Fruit fly (Drosophila melanogaster): Measurements from ENCODE around the gene Usp32.

The Usp32 gene

DNA sequence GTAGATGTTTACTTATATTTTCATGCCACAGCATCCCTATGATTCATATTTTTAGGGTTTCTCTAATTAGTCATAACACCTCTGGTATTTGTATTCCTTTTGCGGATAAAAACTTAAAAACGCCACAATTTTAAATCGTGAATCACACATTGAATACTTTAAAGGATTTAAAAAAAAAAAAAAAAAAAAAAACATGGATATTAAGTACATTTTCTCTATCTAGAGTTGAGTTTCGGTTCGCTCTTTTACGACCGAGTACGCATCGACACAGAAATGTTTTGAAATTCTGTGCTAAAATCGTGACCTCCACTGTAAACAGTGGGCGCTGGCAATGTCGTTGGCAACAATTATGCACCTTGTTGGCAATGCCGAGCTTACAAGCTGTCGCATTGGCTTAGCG lies 34.5 kb downstream of the Usp32 start (continued):
- TF ChIP-seq Mrtf (GFP tag; IDR thresholded peaks at IDR 0.05) = no peak
- TF ChIP-seq ato (GFP tag; IDR thresholded peaks at IDR 0.05; ENCODE audit: partially characterized antibody) = no peak
- peak; percentile 35 for TF ChIP-seq pho (GFP tag; optimal IDR thresholded peaks at IDR 0.05)
- TF ChIP-seq slp2 (GFP tag; optimal IDR thresholded peaks at IDR 0.05) = peak; percentile 4
- TF ChIP-seq Dbx (GFP tag; IDR thresholded peaks at IDR 0.05) = 0 out of 3 replicates have a peak, but pooled peaks have one; percentile 33

DNA sequence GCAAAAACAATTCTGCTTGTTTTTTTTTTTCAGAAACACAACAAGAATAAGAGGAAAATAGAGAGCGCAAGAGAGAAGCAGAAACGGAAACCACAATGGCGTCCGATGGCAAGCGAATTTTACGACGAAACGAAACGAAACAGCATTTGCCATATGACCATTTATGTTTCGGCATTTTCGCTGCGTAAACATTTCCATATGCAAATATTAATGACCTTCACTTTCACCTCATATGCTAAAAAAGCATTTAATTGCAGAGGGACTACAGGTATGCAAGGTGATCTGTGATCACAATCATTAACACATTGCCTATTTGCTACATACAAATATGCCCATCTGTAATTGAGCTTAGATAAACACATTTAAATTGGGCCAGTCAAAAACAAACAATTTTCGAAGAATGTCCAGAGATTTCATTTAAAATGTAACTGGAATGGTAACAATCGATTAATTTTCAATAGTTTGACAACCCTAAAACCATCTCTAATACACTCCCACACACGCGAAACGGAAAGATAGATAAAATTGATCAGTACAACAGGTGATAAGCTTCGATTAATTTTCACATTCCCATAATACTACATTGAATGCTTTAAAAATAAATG lies 35.3 kb downstream of the Usp32 start:
- TF ChIP-seq CG11696 (GFP tag; IDR thresholded peaks at IDR 0.05) (no peak), Fer2 (tag; optimal IDR thresholded peaks at IDR 0.05) (no peak), Trl (optimal IDR thresholded peaks at IDR 0.05) (peak in 1 of 2 experiments; percentile 29), Trl (GFP tag; optimal IDR thresholded peaks at IDR 0.05) (no peak), CG6854 (GFP tag; optimal IDR thresholded peaks at IDR 0.05) (peak; percentile 28), gcm (GFP tag; optimal IDR thresholded peaks at IDR 0.05) (no peak), CG12659 (GFP tag; optimal IDR thresholded peaks at IDR 0.05) (no peak), ERR (GFP tag; optimal IDR thresholded peaks at IDR 0.05) (no peak), tio (GFP tag; optimal IDR thresholded peaks at IDR 0.05) (peak; percentile 7), row (GFP tag; IDR thresholded peaks at IDR 0.05) (0 out of 3 replicates have a peak, but pooled peaks have one; percentile 13), Blimp-1 (GFP tag; optimal IDR thresholded peaks at IDR 0.05) (no peak), Awh (GFP tag; IDR thresholded peaks at IDR 0.05) (no peak), dimm (GFP tag; IDR thresholded peaks at IDR 0.05) (no peak), CG17385 (GFP tag; optimal IDR thresholded peaks at IDR 0.05) (no peak), Meics (GFP tag; optimal IDR thresholded peaks at IDR 0.05) (no peak), kah (GFP tag; optimal IDR thresholded peaks at IDR 0.05) (no peak), CG9215 (GFP tag; IDR thresholded peaks at IDR 0.05) (no peak)

DNA sequence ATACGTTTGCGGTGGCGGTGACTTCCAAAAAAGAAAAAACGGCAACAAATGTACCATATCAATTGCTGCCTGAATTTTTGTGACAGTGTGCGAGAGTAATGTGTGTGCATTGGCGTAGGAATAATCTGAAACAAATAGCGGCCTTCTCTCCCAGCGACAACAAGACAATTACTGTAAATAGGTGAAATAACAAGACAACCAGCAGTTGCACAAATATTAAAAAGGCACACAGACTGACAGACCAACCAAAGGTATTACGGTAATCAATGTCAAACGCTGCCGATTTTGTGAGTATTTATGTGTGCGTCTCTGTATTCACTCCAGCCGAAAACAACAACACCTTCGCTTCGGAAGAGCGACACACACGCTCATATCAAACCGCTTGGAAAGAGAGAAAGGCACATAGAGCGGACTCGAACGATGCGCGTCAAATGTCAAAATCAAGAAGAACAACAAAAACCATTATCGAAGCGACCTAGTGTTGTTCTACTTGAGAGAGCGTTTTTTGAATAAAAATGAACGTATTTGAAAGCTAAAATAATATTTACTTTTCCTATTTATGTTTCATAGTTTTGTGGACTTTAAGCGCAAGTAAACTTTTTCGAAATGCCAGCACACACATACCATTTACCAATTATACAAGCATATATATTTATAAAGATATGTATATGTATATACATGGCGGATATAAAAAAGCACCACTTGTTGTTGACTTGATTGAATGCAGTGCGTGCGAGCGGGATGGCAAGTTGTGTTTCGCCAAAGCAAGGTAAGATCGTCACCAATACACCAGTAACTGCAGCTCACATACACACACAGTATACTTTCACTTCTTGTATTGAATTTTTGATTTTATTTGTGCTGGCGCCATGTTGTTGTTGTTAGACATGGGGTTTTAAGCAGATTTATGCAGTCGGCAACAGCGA lies 36.1 kb downstream of the Usp32 start:
- TF ChIP-seq CG13296 (GFP tag; optimal IDR thresholded peaks at IDR 0.05) (peak; percentile 75), CG10462 (GFP tag; optimal IDR thresholded peaks at IDR 0.05) (peak; percentile 36), Lpt (GFP tag; optimal IDR thresholded peaks at IDR 0.05) (no peak), Hr78 (GFP tag; optimal IDR thresholded peaks at IDR 0.05) (peak in 1 of 2 experiments; percentile 65), ATbp (GFP tag; optimal IDR thresholded peaks at IDR 0.05) (peak; percentile 90), ac (GFP tag; optimal IDR thresholded peaks at IDR 0.05) (peak; percentile 64), Spps (tag; optimal IDR thresholded peaks at IDR 0.05) (peak; percentile 8), slp2 (GFP tag; optimal IDR thresholded peaks at IDR 0.05) (no peak), trh (GFP tag; optimal IDR thresholded peaks at IDR 0.05) (peak; percentile 15), CG16863 (GFP tag; optimal IDR thresholded peaks at IDR 0.05) (peak; percentile 62), Lim3 (GFP tag; IDR thresholded peaks at IDR 0.05) (no peak), lov (optimal IDR thresholded peaks at IDR 0.05) (no peak), lov (GFP tag; IDR thresholded peaks at IDR 0.05) (peak; percentile 87), dpn (GFP tag; optimal IDR thresholded peaks at IDR 0.05) (peak; percentile 34 to 68), her (GFP tag; optimal IDR thresholded peaks at IDR 0.05) (peak; percentile 72), ase (GFP tag; IDR thresholded peaks at IDR 0.05) (0 out of 3 replicates have a peak, but pooled peaks have one; percentile 23), pros (GFP tag; optimal IDR thresholded peaks at IDR 0.05) (peak; percentile 73), kay (GFP tag; optimal IDR thresholded peaks at IDR 0.05) (peak; percentile 70), CG10565 (GFP tag; optimal IDR thresholded peaks at IDR 0.05) (no peak), zen2 (GFP tag; IDR thresholded peaks at IDR 0.05; ENCODE audit: partially characterized antibody) (no peak), Antp (GFP tag; optimal IDR thresholded peaks at IDR 0.05) (peak; percentile 54), Atf-2 (GFP tag; optimal IDR thresholded peaks at IDR 0.05) (peak; percentile 49), gt (GFP tag; IDR thresholded peaks at IDR 0.05) (no peak), CG10543 (GFP tag; optimal IDR thresholded peaks at IDR 0.05) (peak; percentile 94), yki (optimal IDR thresholded peaks at IDR 0.05) (no peak), Usf (GFP tag; optimal IDR thresholded peaks at IDR 0.05) (no peak), tio (GFP tag; optimal IDR thresholded peaks at IDR 0.05) (no peak)

All from whole organism, embryonic.